Worm (Caenorhabditis elegans) whole organism, midembryonic: ENCODE data around the gene B0507.1.

ENCODE experiments used
- cog-1 ChIP-seq: sonication (generic microtip); optimal IDR thresholded peaks from 2 replicates; lab custom pipeline; 2016; ENCODE audit warnings: missing genetic modification characterization, missing compliant biosample characterization
- flt-1 ChIP-seq: fragments of 200-800 bp; sonication (Bioruptor generic); IDR thresholded peaks from 2 replicates; pipeline ENCODE4 v1.3.6; 2022; ENCODE audit warnings: missing genetic modification characterization, missing compliant biosample characterization
- ref-1 ChIP-seq: fragments of 200-800 bp; sonication (Bioruptor generic); conservative IDR thresholded peaks from 2 replicates; pipeline ENCODE4 v1.3.6; 2022; ENCODE audit warnings: missing genetic modification reagents, missing genetic modification characterization, missing compliant biosample characterization
- ztf-23 ChIP-seq: fragments of 200-800 bp; sonication (Bioruptor generic); IDR thresholded peaks from 2 replicates; pipeline ENCODE4 v1.3.6; 2022; ENCODE audit warnings: missing genetic modification reagents, missing genetic modification characterization, missing compliant biosample characterization
- ztf-29 ChIP-seq: fragments of 200-800 bp; sonication (Bioruptor generic); IDR thresholded peaks from 2 replicates; pipeline ENCODE4 v1.3.6; 2022; ENCODE audit warnings: missing genetic modification reagents, missing genetic modification characterization, missing compliant biosample characterization

- no peak for TF ChIP-seq flt-1 (GFP tag; lab: Robert Waterston, UW)
- TF ChIP-seq ztf-29 (GFP tag; lab: Robert Waterston, UW): no peak
- no peak for TF ChIP-seq ref-1 (GFP tag; lab: Robert Waterston, UW)
- no peak for TF ChIP-seq cog-1 (tag; lab: Kevin White, UChicago)
- no peak for TF ChIP-seq ztf-23 (GFP tag; lab: Robert Waterston, UW)
Measured at ce11 chrV:8739136-8739535, 37.2 kb upstream of the B0507.1 start, which contains the start of gene ZC196.2.
